Fruit fly (Drosophila melanogaster): Measurements from ENCODE around the gene bcd.
A peak's percentile ranks its signal among the peaks of the same experiment; 100 is the strongest.

Gene bcd

DNA sequence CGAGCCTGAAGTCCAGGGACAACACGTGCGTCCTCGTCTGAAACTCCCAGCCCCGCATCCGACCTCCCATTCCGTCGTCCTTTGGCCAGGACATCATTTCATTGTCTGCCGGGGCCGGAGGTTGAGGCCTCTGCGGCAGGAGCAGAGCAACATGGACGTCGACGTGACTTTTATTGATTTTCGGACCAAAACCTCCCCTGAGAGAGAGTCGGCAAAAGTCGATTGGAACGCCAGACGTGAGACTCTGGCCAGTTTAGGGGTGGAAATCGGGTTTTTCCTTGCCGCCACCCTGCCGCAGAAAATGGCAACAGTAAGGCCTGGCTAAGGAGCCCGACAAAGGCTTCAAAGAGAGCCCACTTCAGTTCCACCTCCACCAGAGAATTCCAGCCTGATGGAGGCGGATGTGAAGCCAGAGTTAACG lies 6.9 kb upstream of the bcd start:
- no peak for TF ChIP-seq OdsH (GFP tag; optimal IDR thresholded peaks at IDR 0.05)
- TF ChIP-seq HLH106 (tag; optimal IDR thresholded peaks at IDR 0.05), result no peak
- no peak for TF ChIP-seq tai (GFP tag; optimal IDR thresholded peaks at IDR 0.05)
- no peak for TF ChIP-seq pan (optimal IDR thresholded peaks at IDR 0.05)
- no peak for TF ChIP-seq Vsx2 (GFP tag; optimal IDR thresholded peaks at IDR 0.05; ENCODE audit: partially characterized antibody)
- TF ChIP-seq Sp1 (GFP tag; optimal IDR thresholded peaks at IDR 0.05), result no peak
- no peak for TF ChIP-seq Abd-B (GFP tag; optimal IDR thresholded peaks at IDR 0.05)
- no peak for TF ChIP-seq sv (GFP tag; optimal IDR thresholded peaks at IDR 0.05)
- no peak for TF ChIP-seq rgr (GFP tag; optimal IDR thresholded peaks at IDR 0.05)
- no peak for TF ChIP-seq CG9705 (GFP tag; optimal IDR thresholded peaks at IDR 0.05)
- no peak for TF ChIP-seq Myc (optimal IDR thresholded peaks at IDR 0.05)

DNA sequence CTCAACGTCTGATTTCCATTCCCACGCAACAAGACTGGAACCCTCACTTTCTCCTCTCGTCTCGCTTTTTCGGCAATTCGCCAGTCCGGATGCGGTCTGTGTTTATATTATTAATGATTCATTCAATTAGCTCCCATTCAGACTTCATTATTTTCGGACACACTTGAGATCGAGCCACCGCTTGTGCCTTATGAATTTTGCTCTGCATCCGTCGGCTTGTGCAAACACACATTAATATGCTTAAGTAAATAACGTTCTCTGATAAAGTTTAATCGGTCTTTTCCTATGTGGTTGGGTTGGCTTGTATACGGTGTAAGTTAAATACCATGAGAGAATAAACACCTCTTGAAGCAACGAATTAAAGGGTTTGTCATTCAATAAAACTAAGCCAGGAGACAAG lies 5.6 kb upstream of the bcd start:
- TF ChIP-seq rgr (GFP tag; optimal IDR thresholded peaks at IDR 0.05) (no peak), woc (GFP tag; optimal IDR thresholded peaks at IDR 0.05) (no peak), Hnf4 (GFP tag; optimal IDR thresholded peaks at IDR 0.05) (peak; percentile 17), tai (GFP tag; optimal IDR thresholded peaks at IDR 0.05) (peak; percentile 23), br (GFP tag; optimal IDR thresholded peaks at IDR 0.05) (no peak), usp (GFP tag; optimal IDR thresholded peaks at IDR 0.05) (no peak), OdsH (GFP tag; optimal IDR thresholded peaks at IDR 0.05) (no peak), h (GFP tag; optimal IDR thresholded peaks at IDR 0.05) (peak; percentile 4)

DNA sequence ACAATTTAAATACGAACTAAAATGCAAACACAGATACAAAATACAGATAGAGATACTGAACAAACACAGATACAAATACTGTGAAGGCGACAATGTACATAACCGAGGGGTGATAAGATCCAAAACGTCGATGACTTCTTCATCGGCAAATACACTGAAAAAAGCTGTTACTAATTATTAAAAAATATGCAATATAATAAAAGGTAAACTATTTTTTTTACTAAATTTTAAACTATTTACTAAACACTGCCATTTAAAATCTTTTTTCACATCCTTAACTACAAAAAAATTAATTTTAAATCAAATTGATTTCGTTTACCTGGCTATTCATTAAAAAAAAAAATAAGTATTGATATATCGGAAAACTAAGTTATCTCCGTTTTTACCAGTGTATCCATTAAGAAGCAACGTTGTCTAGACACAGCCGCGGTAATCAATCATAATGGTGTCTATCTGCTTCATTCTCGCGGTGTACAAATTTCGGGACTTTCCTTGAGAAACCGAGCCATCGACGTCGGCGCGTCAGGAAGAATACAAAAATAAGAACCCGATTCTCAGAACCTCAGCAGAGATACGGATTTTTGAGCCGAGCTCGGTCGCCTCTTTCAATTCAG lies 3.6 kb upstream of the bcd start:
- TF ChIP-seq tai (GFP tag; optimal IDR thresholded peaks at IDR 0.05) (no peak), br (GFP tag; optimal IDR thresholded peaks at IDR 0.05) (peak; percentile 65), sv (GFP tag; optimal IDR thresholded peaks at IDR 0.05) (peak; percentile 88), Rel (GFP tag; optimal IDR thresholded peaks at IDR 0.05) (no peak), Rel (tag; optimal IDR thresholded peaks at IDR 0.05) (peak; percentile 95), dsf (GFP tag; optimal IDR thresholded peaks at IDR 0.05; ENCODE audit: borderline replicate concordance) (peak; percentile 22), CG32264 (GFP tag; optimal IDR thresholded peaks at IDR 0.05) (no peak), GATAd (GFP tag; optimal IDR thresholded peaks at IDR 0.05) (peak; percentile 1), dmrt93B (GFP tag; optimal IDR thresholded peaks at IDR 0.05) (peak; percentile 64), OdsH (GFP tag; optimal IDR thresholded peaks at IDR 0.05) (peak; percentile 82), Vsx2 (GFP tag; optimal IDR thresholded peaks at IDR 0.05; ENCODE audit: partially characterized antibody) (no peak), ey (GFP tag; optimal IDR thresholded peaks at IDR 0.05) (peak; percentile 60), pan (optimal IDR thresholded peaks at IDR 0.05) (no peak), psq (GFP tag; optimal IDR thresholded peaks at IDR 0.05) (peak; percentile 85), jim (GFP tag; optimal IDR thresholded peaks at IDR 0.05) (no peak), foxo (GFP tag; optimal IDR thresholded peaks at IDR 0.05) (peak in 1 of 2 experiments; percentile 81), Myc (optimal IDR thresholded peaks at IDR 0.05) (no peak), woc (GFP tag; optimal IDR thresholded peaks at IDR 0.05) (peak; percentile 5), rgr (GFP tag; optimal IDR thresholded peaks at IDR 0.05) (peak; percentile 78), fru (GFP tag; optimal IDR thresholded peaks at IDR 0.05) (peak; percentile 67), Dfd (GFP tag; optimal IDR thresholded peaks at IDR 0.05) (no peak), HLH106 (tag; optimal IDR thresholded peaks at IDR 0.05) (peak; percentile 88), sage (GFP tag; optimal IDR thresholded peaks at IDR 0.05) (no peak), CrebA (GFP tag; optimal IDR thresholded peaks at IDR 0.05; ENCODE audit: borderline replicate concordance) (no peak), lola (GFP tag; optimal IDR thresholded peaks at IDR 0.05) (no peak), Abd-B (GFP tag; optimal IDR thresholded peaks at IDR 0.05) (no peak), Jra (GFP tag; optimal IDR thresholded peaks at IDR 0.05) (no peak), N (GFP tag; optimal IDR thresholded peaks at IDR 0.05) (no peak), brk (GFP tag; optimal IDR thresholded peaks at IDR 0.05) (peak; percentile 33), CG9705 (GFP tag; optimal IDR thresholded peaks at IDR 0.05) (peak; percentile 60), dl (GFP tag; optimal IDR thresholded peaks at IDR 0.05; ENCODE audit: insufficient read depth in 1 of 2, partially characterized antibody in 2 of 2) (no peak), Sp1 (GFP tag; optimal IDR thresholded peaks at IDR 0.05) (peak; percentile 87), h (GFP tag; optimal IDR thresholded peaks at IDR 0.05) (peak; percentile 62), Dif (GFP tag; optimal IDR thresholded peaks at IDR 0.05; ENCODE audit: partially characterized antibody) (no peak)

Data from whole organism, wandering third instar larva.